Worm (Caenorhabditis elegans) whole organism, late embryonic: ENCODE measurements around the gene F20D6.10.
A peak's percentile ranks its signal among the peaks of the same experiment; 100 is the strongest.

Experiments
- C08G9.2 ChIP-seq: sonication (generic microtip); optimal IDR thresholded peaks from 2 replicates; lab custom pipeline; 2016; ENCODE audit warnings: mild to moderate bottlenecking, missing genetic modification characterization, moderate library complexity, missing compliant biosample characterization
- F13H6.1 ChIP-seq: sonication (generic microtip); optimal IDR thresholded peaks from 2 replicates; lab custom pipeline; 2016; ENCODE audit warnings: missing genetic modification characterization, missing compliant biosample characterization
- K09A11.1 ChIP-seq: sonication (generic microtip); optimal IDR thresholded peaks from 2 replicates; lab custom pipeline; 2017; ENCODE audit warnings: antibody characterized with exemption, mild to moderate bottlenecking, missing genetic modification characterization, missing compliant biosample characterization; ENCODE audit not compliant: insufficient read depth
- T23F11.4 ChIP-seq: fragments of 200-800 bp; sonication (Bioruptor generic); optimal IDR thresholded peaks from 2 replicates; lab custom pipeline; 2018; ENCODE audit warnings: mild to moderate bottlenecking, missing genetic modification characterization, missing compliant biosample characterization
- ceh-18 ChIP-seq: sonication (generic microtip); optimal IDR thresholded peaks from 2 replicates; lab custom pipeline; 2016; ENCODE audit warnings: missing genetic modification characterization, missing compliant biosample characterization
- ceh-24 ChIP-seq: sonication (generic microtip); optimal IDR thresholded peaks from 2 replicates; lab custom pipeline; 2016; ENCODE audit warnings: mild to moderate bottlenecking, missing genetic modification characterization, missing compliant biosample characterization
- ceh-31 ChIP-seq: sonication (generic microtip); optimal IDR thresholded peaks from 2 replicates; lab custom pipeline; 2016; ENCODE audit warnings: missing genetic modification characterization, missing compliant biosample characterization
- ceh-34 ChIP-seq: sonication (generic microtip); optimal IDR thresholded peaks from 2 replicates; lab custom pipeline; 2016; ENCODE audit warnings: mild to moderate bottlenecking, missing genetic modification characterization, missing compliant biosample characterization
- ceh-45 ChIP-seq: fragments of 200-800 bp; sonication (Bioruptor generic); IDR thresholded peaks from 2 replicates; pipeline ENCODE4 v1.3.6; 2022; ENCODE audit warnings: missing genetic modification reagents, missing genetic modification characterization, missing compliant biosample characterization
- ceh-6 ChIP-seq: fragments of 200-800 bp; sonication (Bioruptor generic); optimal IDR thresholded peaks from 2 replicates; lab custom pipeline; 2018; ENCODE audit warnings: mild to moderate bottlenecking, missing genetic modification characterization, missing compliant biosample characterization
- ceh-9 ChIP-seq: sonication (generic microtip); optimal IDR thresholded peaks from 2 replicates; lab custom pipeline; 2016; ENCODE audit warnings: mild to moderate bottlenecking, missing genetic modification characterization, inconsistent platforms, missing compliant biosample characterization
- che-1 ChIP-seq: sonication (generic microtip); optimal IDR thresholded peaks from 2 replicates; lab custom pipeline; 2016; ENCODE audit warnings: mild to moderate bottlenecking, missing genetic modification characterization, missing compliant biosample characterization
- dmd-4 ChIP-seq: sonication (generic microtip); optimal IDR thresholded peaks from 2 replicates; lab custom pipeline; 2016; ENCODE audit warnings: borderline replicate concordance, missing genetic modification characterization, missing compliant biosample characterization
- dve-1 ChIP-seq: sonication (generic microtip); optimal IDR thresholded peaks from 2 replicates; lab custom pipeline; 2017; ENCODE audit warnings: antibody characterized with exemption, mild to moderate bottlenecking, missing genetic modification characterization, missing compliant biosample characterization
- elt-2 ChIP-seq: sonication (generic microtip); optimal IDR thresholded peaks from 2 replicates; lab custom pipeline; 2016; ENCODE audit warnings: missing genetic modification reagents, missing genetic modification characterization, missing compliant biosample characterization
- eyg-1 ChIP-seq: sonication (generic microtip); optimal IDR thresholded peaks from 2 replicates; lab custom pipeline; 2016; ENCODE audit warnings: missing genotype, missing genetic modification characterization, missing compliant biosample characterization
- fkh-10 ChIP-seq: fragments of 150-350 bp; optimal IDR thresholded peaks from 2 replicates; lab custom pipeline; 2014; ENCODE audit warnings: missing biosample characterization, missing genetic modification reagents, missing genetic modification characterization
- fkh-6 ChIP-seq: sonication (generic microtip); optimal IDR thresholded peaks from 2 replicates; lab custom pipeline; 2016; ENCODE audit warnings: missing genetic modification characterization, missing compliant biosample characterization
- gmeb-2 ChIP-seq: sonication (generic microtip); optimal IDR thresholded peaks from 2 replicates; lab custom pipeline; 2016; ENCODE audit warnings: missing genetic modification characterization, inconsistent platforms, missing compliant biosample characterization
- hlh-13 ChIP-seq: fragments of 200-800 bp; sonication (Bioruptor generic); optimal IDR thresholded peaks from 2 replicates; lab custom pipeline; 2018; ENCODE audit warnings: mild to moderate bottlenecking, missing genetic modification characterization, missing compliant biosample characterization
- hlh-15 ChIP-seq: sonication (generic microtip); optimal IDR thresholded peaks from 2 replicates; lab custom pipeline; 2016; ENCODE audit warnings: missing genetic modification characterization, missing compliant biosample characterization
- hlh-30 ChIP-seq: sonication (generic microtip); optimal IDR thresholded peaks from 2 replicates; lab custom pipeline; 2017; ENCODE audit warnings: antibody characterized with exemption, missing genetic modification characterization, missing compliant biosample characterization; ENCODE audit not compliant: insufficient read depth
- hlh-6 ChIP-seq: sonication (generic microtip); optimal IDR thresholded peaks from 2 replicates; lab custom pipeline; 2016; ENCODE audit warnings: missing genotype, missing genetic modification characterization, missing compliant biosample characterization
- hlh-8 ChIP-seq: sonication (generic microtip); optimal IDR thresholded peaks from 2 replicates; lab custom pipeline; 2016; ENCODE audit warnings: missing genotype, missing genetic modification characterization, missing compliant biosample characterization
- lim-6 ChIP-seq: sonication (generic microtip); optimal IDR thresholded peaks from 2 replicates; lab custom pipeline; 2016; ENCODE audit warnings: missing genetic modification characterization, missing compliant biosample characterization
- madf-2 ChIP-seq: sonication (generic microtip); optimal IDR thresholded peaks from 2 replicates; lab custom pipeline; 2017; ENCODE audit warnings: missing genetic modification characterization, missing compliant biosample characterization
- mec-3 ChIP-seq: sonication (generic microtip); optimal IDR thresholded peaks from 2 replicates; lab custom pipeline; 2016; ENCODE audit warnings: borderline replicate concordance, missing genetic modification characterization, missing compliant biosample characterization
- nfya-1 ChIP-seq: sonication (generic microtip); optimal IDR thresholded peaks from 2 replicates; lab custom pipeline; 2017; ENCODE audit warnings: missing genetic modification characterization, mild to moderate bottlenecking, missing compliant biosample characterization, antibody characterized with exemption, moderate library complexity
- nhr-232 ChIP-seq: sonication (generic microtip); optimal IDR thresholded peaks from 2 replicates; lab custom pipeline; 2016; ENCODE audit warnings: missing genetic modification characterization, missing compliant biosample characterization
- odd-2 ChIP-seq: sonication (generic microtip); optimal IDR thresholded peaks from 2 replicates; lab custom pipeline; 2017; ENCODE audit warnings: antibody characterized with exemption, mild to moderate bottlenecking, missing genetic modification characterization, missing compliant biosample characterization
- pag-3 ChIP-seq: sonication (generic microtip); optimal IDR thresholded peaks from 2 replicates; lab custom pipeline; 2016; ENCODE audit warnings: missing compliant biosample characterization, missing genetic modification characterization, borderline replicate concordance
- pat-9 ChIP-seq: fragments of 200-800 bp; sonication (Bioruptor generic); optimal IDR thresholded peaks from 2 replicates; lab custom pipeline; 2018; ENCODE audit warnings: mild to moderate bottlenecking, missing genetic modification characterization, moderate library complexity, missing compliant biosample characterization
- pax-1 ChIP-seq: fragments of 150-350 bp; optimal IDR thresholded peaks from 2 replicates; lab custom pipeline; 2014; ENCODE audit warnings: missing biosample characterization, missing genetic modification characterization
- pha-2 ChIP-seq: sonication (generic microtip); optimal IDR thresholded peaks from 2 replicates; lab custom pipeline; 2017; ENCODE audit warnings: mild to moderate bottlenecking, missing genetic modification characterization, missing compliant biosample characterization
- pha-4 ChIP-seq: fragments of 150-350 bp; optimal IDR thresholded peaks from 2 replicates; lab custom pipeline; 2018; ENCODE audit warnings: missing biosample characterization, missing genetic modification reagents, missing genetic modification characterization
- pros-1 ChIP-seq: fragments of 150-350 bp; optimal IDR thresholded peaks from 2 replicates; lab custom pipeline; 2014; ENCODE audit warnings: missing biosample characterization, missing genetic modification reagents, missing genetic modification characterization
- ref-2 ChIP-seq: sonication (generic microtip); optimal IDR thresholded peaks from 2 replicates; lab custom pipeline; 2016; ENCODE audit warnings: missing genetic modification characterization, missing compliant biosample characterization
- rnt-1 ChIP-seq: sonication (generic microtip); optimal IDR thresholded peaks from 2 replicates; lab custom pipeline; 2016; ENCODE audit warnings: missing genetic modification characterization, missing compliant biosample characterization
- sdc-2 ChIP-seq: sonication (generic microtip); optimal IDR thresholded peaks from 2 replicates; lab custom pipeline; 2016; ENCODE audit warnings: missing genotype, missing genetic modification characterization, missing compliant biosample characterization
- sox-2 ChIP-seq: fragments of 200-800 bp; sonication (Bioruptor generic); IDR thresholded peaks from 2 replicates; pipeline ENCODE4 v1.3.6; 2022; ENCODE audit warnings: missing genetic modification reagents, missing genetic modification characterization, missing compliant biosample characterization
- sox-4 ChIP-seq: sonication (generic microtip); optimal IDR thresholded peaks from 2 replicates; lab custom pipeline; 2017; ENCODE audit warnings: mild to moderate bottlenecking, missing genetic modification characterization, inconsistent platforms, missing compliant biosample characterization
- syd-9 ChIP-seq: sonication (generic microtip); optimal IDR thresholded peaks from 2 replicates; lab custom pipeline; 2016; ENCODE audit warnings: mild to moderate bottlenecking, missing genetic modification characterization, moderate library complexity, missing compliant biosample characterization
- tbx-2 ChIP-seq: sonication (generic microtip); optimal IDR thresholded peaks from 2 replicates; lab custom pipeline; 2016; ENCODE audit warnings: missing genetic modification characterization, missing compliant biosample characterization
- unc-55 ChIP-seq: sonication (generic microtip); optimal IDR thresholded peaks from 2 replicates; lab custom pipeline; 2017; ENCODE audit warnings: missing biosample characterization, missing genetic modification reagents, missing genetic modification characterization
- ztf-16 ChIP-seq: sonication (generic microtip); optimal IDR thresholded peaks from 2 replicates; lab custom pipeline; 2017; ENCODE audit warnings: missing genetic modification characterization, missing compliant biosample characterization

F20D6.10 gene

DNA sequence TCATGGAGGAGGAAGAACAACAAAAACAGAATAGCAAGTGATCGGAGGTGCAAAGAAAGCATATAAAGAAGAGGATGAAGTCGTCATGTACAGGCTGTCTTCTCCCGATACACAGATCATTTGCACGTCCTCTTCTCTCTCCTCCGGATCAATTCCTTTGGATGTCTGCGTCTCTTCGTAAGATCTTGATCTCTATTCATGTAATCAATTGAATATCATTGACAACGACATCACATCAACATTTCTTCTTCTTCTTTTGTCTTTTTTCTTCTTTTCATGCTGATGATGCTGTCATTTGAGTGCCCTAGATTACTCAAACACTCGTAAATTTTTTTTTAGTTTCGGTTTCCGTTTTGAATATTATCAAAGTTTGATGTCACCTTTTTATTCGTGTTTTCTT is 42.6 kb upstream of the F20D6.10 start, which contains the start of gene rol-3:
Gene rol-3 (minus strand): TSS at position 120 of the 400 bp plus-strand sequence.
- no peak for TF ChIP-seq dve-1 (tag; lab: Kevin White, UChicago)
- no peak for TF ChIP-seq unc-55 (GFP tag; lab: Kevin White, UChicago)
- TF ChIP-seq elt-2 (tag; lab: Kevin White, UChicago), result no peak
- TF ChIP-seq dmd-4 (tag; lab: Kevin White, UChicago), result no peak
- no peak for TF ChIP-seq F13H6.1 (tag; lab: Kevin White, UChicago)
- TF ChIP-seq, all 69 proteins: peak for 0

DNA sequence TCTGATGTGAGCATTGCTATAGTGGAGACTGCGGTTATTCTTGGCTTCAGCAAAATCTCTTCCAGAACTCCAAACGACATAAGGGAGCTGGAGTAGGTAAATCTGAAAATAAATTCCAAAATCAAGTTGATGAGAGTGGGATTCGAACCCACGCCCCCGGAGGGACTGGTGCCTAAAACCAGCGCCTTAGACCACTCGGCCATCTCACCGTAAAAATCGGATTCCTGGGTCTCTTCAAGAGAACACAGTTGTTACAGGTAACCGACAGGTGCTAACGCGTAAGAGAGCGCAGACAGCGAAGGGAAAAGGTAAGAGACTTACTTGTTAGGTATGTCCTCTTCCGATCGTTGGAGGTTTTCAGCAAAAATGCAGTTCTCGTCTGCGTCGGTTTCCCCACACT is 39.6 kb upstream of the F20D6.10 start:
- peak; percentile 16 for TF ChIP-seq ceh-6
- TF ChIP-seq ref-2 (tag; lab: Kevin White, UChicago), result peak; percentile 52
- TF ChIP-seq sdc-2 (tag; lab: Kevin White, UChicago), result peak; percentile 3
- TF ChIP-seq hlh-30 (tag; lab: Kevin White, UChicago), result peak; percentile 1
- peak; percentile 46 for TF ChIP-seq nhr-232
- no peak for TF ChIP-seq F13H6.1 (tag; lab: Kevin White, UChicago)
- TF ChIP-seq sox-4, result no peak

DNA sequence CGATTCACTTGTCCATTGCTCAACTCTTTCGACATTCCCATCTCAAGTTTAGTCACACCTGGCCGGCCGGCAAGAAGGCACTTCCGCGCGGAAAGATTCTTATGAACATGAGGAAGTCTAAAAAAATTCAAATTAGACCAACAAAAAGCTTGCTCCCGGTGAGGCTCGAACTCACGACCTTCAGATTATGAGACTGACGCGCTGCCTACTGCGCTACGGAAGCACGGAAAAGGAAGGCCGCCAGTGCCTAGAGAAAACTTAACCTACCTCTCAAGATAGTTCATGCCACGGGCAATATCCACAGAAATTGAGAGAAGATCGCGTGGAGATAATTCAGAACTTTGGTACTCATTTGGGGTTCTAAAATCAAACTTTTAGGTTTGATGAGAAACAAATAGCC is 34.3 kb upstream of the F20D6.10 start:
- TF ChIP-seq hlh-13, result no peak
- no peak for TF ChIP-seq ztf-16
- TF ChIP-seq odd-2 (tag; lab: Kevin White, UChicago), result no peak
- TF ChIP-seq lim-6 (tag; lab: Kevin White, UChicago), result no peak
- no peak for TF ChIP-seq ceh-24 (tag; lab: Kevin White, UChicago)
- no peak for TF ChIP-seq pag-3 (tag; lab: Kevin White, UChicago)
- no peak for TF ChIP-seq nfya-1 (tag; lab: Kevin White, UChicago)
- TF ChIP-seq ceh-9 (tag; lab: Kevin White, UChicago), result no peak
- TF ChIP-seq hlh-6, result peak; percentile 20
- no peak for TF ChIP-seq gmeb-2 (tag; lab: Kevin White, UChicago)
- peak; percentile 23 for TF ChIP-seq che-1 (tag; lab: Kevin White, UChicago)
- no peak for TF ChIP-seq ceh-31 (tag; lab: Kevin White, UChicago)
- TF ChIP-seq C08G9.2 (tag; lab: Kevin White, UChicago), result peak; percentile 23
- no peak for TF ChIP-seq tbx-2 (tag; lab: Kevin White, UChicago)
- TF ChIP-seq syd-9, result no peak

ce11 chrV:8228712-8229119 is 33.0 kb upstream of the F20D6.10 start:
- no peak for TF ChIP-seq fkh-10 (GFP tag; lab: Kevin White, UChicago)
- no peak for TF ChIP-seq pha-4
- TF ChIP-seq pat-9, result no peak
- no peak for TF ChIP-seq madf-2 (tag; lab: Kevin White, UChicago)
- peak; percentile 26 for TF ChIP-seq C08G9.2 (tag; lab: Kevin White, UChicago)
- TF ChIP-seq hlh-30 (tag; lab: Kevin White, UChicago), result no peak
- no peak for TF ChIP-seq ceh-34
- TF ChIP-seq pax-1 (tag; lab: Kevin White, UChicago), result no peak
- TF ChIP-seq hlh-8 (tag; lab: Kevin White, UChicago), result no peak
- TF ChIP-seq gmeb-2 (tag; lab: Kevin White, UChicago), result no peak
- TF ChIP-seq unc-55 (GFP tag; lab: Kevin White, UChicago), result no peak
- TF ChIP-seq sox-2 (GFP tag; lab: Robert Waterston, UW), result no peak
- peak; percentile 17 for TF ChIP-seq tbx-2 (tag; lab: Kevin White, UChicago)
- no peak for TF ChIP-seq K09A11.1
- TF ChIP-seq nhr-232, result no peak
- no peak for TF ChIP-seq eyg-1 (tag; lab: Kevin White, UChicago)
- no peak for TF ChIP-seq pha-2 (tag; lab: Kevin White, UChicago)
- TF ChIP-seq ceh-45 (GFP tag; lab: Robert Waterston, UW), result no peak
- TF ChIP-seq mec-3 (tag; lab: Kevin White, UChicago), result no peak
- TF ChIP-seq fkh-6 (tag; lab: Kevin White, UChicago), result no peak
- no peak for TF ChIP-seq pros-1 (tag; lab: Kevin White, UChicago)
- TF ChIP-seq rnt-1 (tag; lab: Kevin White, UChicago), result peak; percentile 33
- TF ChIP-seq nfya-1 (tag; lab: Kevin White, UChicago), result peak; percentile 49
- no peak for TF ChIP-seq odd-2 (tag; lab: Kevin White, UChicago)
- TF ChIP-seq T23F11.4 (GFP tag; lab: Kevin White, UChicago), result no peak
- peak; percentile 17 for TF ChIP-seq ref-2 (tag; lab: Kevin White, UChicago)
- TF ChIP-seq pag-3 (tag; lab: Kevin White, UChicago), result no peak
- TF ChIP-seq ceh-18, result peak; percentile 10
- peak; percentile 27 for TF ChIP-seq ceh-31 (tag; lab: Kevin White, UChicago)
- no peak for TF ChIP-seq hlh-15 (tag; lab: Kevin White, UChicago)
- TF ChIP-seq syd-9, result peak; percentile 15
